Fruit fly (Drosophila melanogaster): ENCODE results near the gene CG33985.

The CG33985 gene

dm6 chr3L:15566484-15566955, 39.9 kb upstream of the CG33985 start (continued):
- peak; percentile 88 for TF ChIP-seq CG7987 (GFP tag; optimal IDR thresholded peaks at IDR 0.05)
- no peak for TF ChIP-seq zen2 (GFP tag; IDR thresholded peaks at IDR 0.05; ENCODE audit: partially characterized antibody)
- 0 out of 2 replicates have a peak, but pooled peaks have one; percentile 45 for TF ChIP-seq Nf-YA (GFP tag; IDR thresholded peaks at IDR 0.05)
- peak; percentile 37 for TF ChIP-seq psq (GFP tag; optimal IDR thresholded peaks at IDR 0.05)
- TF ChIP-seq CG42726 (GFP tag; IDR thresholded peaks at IDR 0.05; ENCODE audit: partially characterized antibody) = no peak
- TF ChIP-seq CTCF (GFP tag; optimal IDR thresholded peaks at IDR 0.05) = no peak
- peak; percentile 85 for TF ChIP-seq kni (GFP tag; optimal IDR thresholded peaks at IDR 0.05)
- TF ChIP-seq Hr39 (optimal IDR thresholded peaks at IDR 0.05) = no peak
- peak; percentile 7 for TF ChIP-seq ERR (GFP tag; optimal IDR thresholded peaks at IDR 0.05)
- TF ChIP-seq CG7928 (GFP tag; optimal IDR thresholded peaks at IDR 0.05) = peak; percentile 57
- TF ChIP-seq ro (GFP tag; IDR thresholded peaks at IDR 0.05) = no peak
- peak; percentile 75; the same call in 1 of the 2 replicates for TF ChIP-seq CG14014 (GFP tag; IDR thresholded peaks at IDR 0.05)
- no peak for TF ChIP-seq CG10462 (GFP tag; optimal IDR thresholded peaks at IDR 0.05)
- no peak for TF ChIP-seq CG4282 (GFP tag; optimal IDR thresholded peaks at IDR 0.05)
- no peak for TF ChIP-seq CG14965 (GFP tag; optimal IDR thresholded peaks at IDR 0.05; ENCODE audit: borderline replicate concordance)
- TF ChIP-seq CG10959 (GFP tag; IDR thresholded peaks at IDR 0.05) = no peak
- no peak for TF ChIP-seq usp (GFP tag; optimal IDR thresholded peaks at IDR 0.05)
- TF ChIP-seq vvl (GFP tag; IDR thresholded peaks at IDR 0.05) = peak; percentile 69
- TF ChIP-seq cg (GFP tag; optimal IDR thresholded peaks at IDR 0.05) = peak; percentile 74
- TF ChIP-seq PHDP (tag; optimal IDR thresholded peaks at IDR 0.05) = peak; percentile 75
- TF ChIP-seq CG12744 (GFP tag; optimal IDR thresholded peaks at IDR 0.05) = peak; percentile 51
- no peak for TF ChIP-seq Vsx1 (GFP tag; optimal IDR thresholded peaks at IDR 0.05)
- peak; percentile 25 for TF ChIP-seq CG12236 (GFP tag; optimal IDR thresholded peaks at IDR 0.05)
- TF ChIP-seq tna (GFP tag; IDR thresholded peaks at IDR 0.05; ENCODE audit: partially characterized antibody) = no peak
- TF ChIP-seq pnt (GFP tag; optimal IDR thresholded peaks at IDR 0.05) = no peak
- peak; percentile 43; the same call in 1 of the 3 replicates for TF ChIP-seq mld (GFP tag; IDR thresholded peaks at IDR 0.05; ENCODE audit: partially characterized antibody)
- no peak for TF ChIP-seq Dip2 (GFP tag; IDR thresholded peaks at IDR 0.05)
- TF ChIP-seq CG9817 (tag; optimal IDR thresholded peaks at IDR 0.05) = peak; percentile 36
- no peak for TF ChIP-seq ems (GFP tag; optimal IDR thresholded peaks at IDR 0.05)
- no peak; the same call in 1 of the 2 replicates for TF ChIP-seq lmd (GFP tag; IDR thresholded peaks at IDR 0.05)
- TF ChIP-seq CG14441 (GFP tag; IDR thresholded peaks at IDR 0.05) = peak; percentile 60; the same call in 1 of the 2 replicates
- peak; percentile 14 for TF ChIP-seq CG12391 (tag; optimal IDR thresholded peaks at IDR 0.05)
- TF ChIP-seq tll (GFP tag; optimal IDR thresholded peaks at IDR 0.05) = peak in 1 of 2 experiments; percentile 36
- TF ChIP-seq HLH54F (GFP tag; optimal IDR thresholded peaks at IDR 0.05) = no peak
- no peak for TF ChIP-seq CG12104 (GFP tag; optimal IDR thresholded peaks at IDR 0.05)
- 0 out of 3 replicates have a peak, but pooled peaks have one; percentile 67 for TF ChIP-seq CG11456 (GFP tag; IDR thresholded peaks at IDR 0.05)
- no peak for TF ChIP-seq Nf-YC (tag; optimal IDR thresholded peaks at IDR 0.05)
- TF ChIP-seq CG8924 (tag; optimal IDR thresholded peaks at IDR 0.05) = peak; percentile 64
- no peak for TF ChIP-seq Myb (GFP tag; optimal IDR thresholded peaks at IDR 0.05)
- TF ChIP-seq CG15073 (GFP tag; optimal IDR thresholded peaks at IDR 0.05) = no peak
- peak; percentile 74 for TF ChIP-seq CG33557 (GFP tag; optimal IDR thresholded peaks at IDR 0.05)
- TF ChIP-seq CG10431 (GFP tag; optimal IDR thresholded peaks at IDR 0.05) = peak; percentile 100
- TF ChIP-seq CG2712 (tag; optimal IDR thresholded peaks at IDR 0.05) = no peak
- TF ChIP-seq scrt (GFP tag; optimal IDR thresholded peaks at IDR 0.05) = peak; percentile 57
- TF ChIP-seq pfk (GFP tag; optimal IDR thresholded peaks at IDR 0.05) = peak; percentile 89
- TF ChIP-seq hb (GFP tag; IDR thresholded peaks at IDR 0.05; ENCODE audit: partially characterized antibody) = no peak
- TF ChIP-seq ac (GFP tag; optimal IDR thresholded peaks at IDR 0.05) = peak; percentile 55
- TF ChIP-seq vnd (GFP tag; IDR thresholded peaks at IDR 0.05; ENCODE audit: partially characterized antibody) = no peak
- TF ChIP-seq Oli (tag; optimal IDR thresholded peaks at IDR 0.05) = peak; percentile 51
- TF ChIP-seq Atf6 (GFP tag; IDR thresholded peaks at IDR 0.05) = peak; percentile 77
- peak; percentile 83 for TF ChIP-seq CG17912 (GFP tag; optimal IDR thresholded peaks at IDR 0.05)

Data from whole organism, embryonic.